Worm (Caenorhabditis elegans) whole organism, L3 larva: ENCODE measurements around the gene jhdm-1.

Source experiments
- R02D3.7 ChIP-seq: fragments of 150-350 bp; optimal IDR thresholded peaks from 2 replicates; lab custom pipeline; 2014; ENCODE audit warnings: missing biosample characterization, missing genetic modification characterization
- ZK546.5 ChIP-seq: sonication (generic microtip); optimal IDR thresholded peaks from 2 replicates; lab custom pipeline; 2017; ENCODE audit warnings: missing biosample characterization, missing genetic modification characterization
- ama-1 ChIP-seq: fragments of 150-350 bp; optimal IDR thresholded peaks from 2 replicates; lab custom pipeline; 2018
- ceh-16 ChIP-seq: sonication (generic microtip); optimal IDR thresholded peaks from 2 replicates; lab custom pipeline; 2017; ENCODE audit warnings: missing biosample characterization, missing genetic modification characterization
- ceh-28 ChIP-seq: fragments of 150-350 bp; optimal IDR thresholded peaks from 2 replicates; lab custom pipeline; 2014; ENCODE audit warnings: missing biosample characterization, missing genetic modification reagents, missing genetic modification characterization
- ceh-82 ChIP-seq: fragments of 150-350 bp; optimal IDR thresholded peaks from 2 replicates; lab custom pipeline; 2014; ENCODE audit warnings: missing biosample characterization, missing genetic modification characterization
- ceh-9 ChIP-seq: sonication (generic microtip); optimal IDR thresholded peaks from 2 replicates; lab custom pipeline; 2018; ENCODE audit warnings: missing biosample characterization, missing genetic modification characterization
- daf-12 ChIP-seq: fragments of 150-350 bp; optimal IDR thresholded peaks from 2 replicates; lab custom pipeline; 2014; ENCODE audit warnings: missing biosample characterization, missing genetic modification reagents, missing genetic modification characterization
- egl-27 ChIP-seq: sonication (generic microtip); optimal IDR thresholded peaks from 4 replicates; lab custom pipeline; 2017; ENCODE audit warnings: missing biosample characterization, missing genetic modification reagents, missing genetic modification characterization
- egl-5 ChIP-seq: fragments of 150-350 bp; optimal IDR thresholded peaks from 2 replicates; lab custom pipeline; 2017; ENCODE audit warnings: missing biosample characterization, missing genetic modification reagents, missing genetic modification characterization, inconsistent platforms
- elt-1 ChIP-seq: fragments of 150-350 bp; optimal IDR thresholded peaks from 2 replicates; lab custom pipeline; 2014; ENCODE audit warnings: missing biosample characterization, missing genetic modification characterization
- elt-2 ChIP-seq: sonication (generic microtip); optimal IDR thresholded peaks from 2 replicates; lab custom pipeline; 2016; ENCODE audit warnings: missing genetic modification reagents, mild to moderate bottlenecking, missing genetic modification characterization, missing compliant biosample characterization
- elt-3 ChIP-seq, 3 experiments: fragments of 150-350 bp in 1 of 3; sonication (generic microtip) in 2 of 3; optimal IDR thresholded peaks; 2 replicates in 2 of 3; 4 replicates in 1 of 3; lab custom pipeline; 2014 to 2017; ENCODE audit warnings: missing biosample characterization in 3 of 3, missing genetic modification characterization in 3 of 3
- eor-1 ChIP-seq, 2 experiments: fragments of 150-350 bp; optimal IDR thresholded peaks; 2 replicates each; lab custom pipeline; 2014 to 2018; ENCODE audit warnings: missing biosample characterization in 2 of 2, missing genetic modification characterization in 2 of 2
- fkh-10 ChIP-seq: sonication (generic microtip); optimal IDR thresholded peaks from 2 replicates; lab custom pipeline; 2017; ENCODE audit warnings: missing biosample characterization, missing genetic modification reagents, missing genetic modification characterization
- fkh-2 ChIP-seq: fragments of 150-350 bp; optimal IDR thresholded peaks from 2 replicates; lab custom pipeline; 2014; ENCODE audit warnings: missing biosample characterization, missing genetic modification reagents, missing genetic modification characterization
- hmg-11 ChIP-seq: sonication (generic microtip); optimal IDR thresholded peaks from 2 replicates; lab custom pipeline; 2016; ENCODE audit warnings: missing genetic modification characterization, missing compliant biosample characterization
- jun-1 ChIP-seq: fragments of 150-350 bp; optimal IDR thresholded peaks from 2 replicates; lab custom pipeline; 2014; ENCODE audit warnings: missing biosample characterization, missing genetic modification reagents, missing genetic modification characterization
- lin-15B ChIP-seq: fragments of 150-350 bp; optimal IDR thresholded peaks from 2 replicates; lab custom pipeline; 2014; ENCODE audit warnings: missing biosample characterization, missing genetic modification characterization
- lin-39 ChIP-seq: fragments of 150-350 bp; optimal IDR thresholded peaks from 2 replicates; lab custom pipeline; 2018; ENCODE audit warnings: missing biosample characterization, missing genetic modification reagents, missing genetic modification characterization
- mdl-1 ChIP-seq: fragments of 150-350 bp; optimal IDR thresholded peaks from 2 replicates; lab custom pipeline; 2014; ENCODE audit warnings: missing biosample characterization, missing genetic modification characterization
- mml-1 ChIP-seq: fragments of 150-350 bp; sonication (generic microtip); optimal IDR thresholded peaks from 3 replicates; lab custom pipeline; 2014; ENCODE audit warnings: missing biosample characterization, missing genetic modification characterization
- nfya-1 ChIP-seq: sonication (generic microtip); optimal IDR thresholded peaks from 2 replicates; lab custom pipeline; 2017; ENCODE audit warnings: missing genetic modification characterization, mild to moderate bottlenecking, missing compliant biosample characterization, antibody characterized with exemption, moderate library complexity; ENCODE audit not compliant: insufficient read depth
- nhr-11 ChIP-seq: fragments of 150-350 bp; optimal IDR thresholded peaks from 2 replicates; lab custom pipeline; 2014; ENCODE audit warnings: missing biosample characterization, missing genetic modification characterization
- nhr-12 ChIP-seq: fragments of 150-350 bp; optimal IDR thresholded peaks from 2 replicates; lab custom pipeline; 2014; ENCODE audit warnings: missing biosample characterization, missing genetic modification characterization
- nhr-23 ChIP-seq: fragments of 150-350 bp; optimal IDR thresholded peaks from 2 replicates; lab custom pipeline; 2014; ENCODE audit warnings: missing biosample characterization, missing genetic modification reagents, missing genetic modification characterization
- nhr-237 ChIP-seq: fragments of 150-350 bp; optimal IDR thresholded peaks from 2 replicates; lab custom pipeline; 2014; ENCODE audit warnings: missing biosample characterization, missing genetic modification characterization
- nhr-25 ChIP-seq: sonication (generic microtip); optimal IDR thresholded peaks from 2 replicates; lab custom pipeline; 2017; ENCODE audit warnings: missing biosample characterization, missing genetic modification characterization
- nhr-43 ChIP-seq: sonication (generic microtip); optimal IDR thresholded peaks from 2 replicates; lab custom pipeline; 2016; ENCODE audit warnings: mild to moderate bottlenecking, missing genetic modification characterization, missing compliant biosample characterization; ENCODE audit not compliant: poor library complexity, severe bottlenecking
- nhr-67 ChIP-seq: fragments of 150-350 bp; optimal IDR thresholded peaks from 2 replicates; lab custom pipeline; 2014; ENCODE audit warnings: missing biosample characterization, missing genetic modification characterization
- nhr-76 ChIP-seq: fragments of 150-350 bp; sonication (generic microtip); optimal IDR thresholded peaks from 5 replicates; lab custom pipeline; 2014; ENCODE audit warnings: missing biosample characterization, missing genetic modification characterization
- nhr-77 ChIP-seq: fragments of 150-350 bp; optimal IDR thresholded peaks from 2 replicates; lab custom pipeline; 2014; ENCODE audit warnings: missing biosample characterization, missing genetic modification characterization
- pha-4 ChIP-seq: fragments of 150-350 bp; optimal IDR thresholded peaks from 2 replicates; lab custom pipeline; 2014; ENCODE audit warnings: missing biosample characterization, missing genetic modification reagents, missing genetic modification characterization
- pqm-1 ChIP-seq: fragments of 150-350 bp; optimal IDR thresholded peaks from 2 replicates; lab custom pipeline; 2017; ENCODE audit warnings: missing biosample characterization, missing genetic modification characterization, inconsistent platforms
- sea-2 ChIP-seq: fragments of 150-350 bp; sonication (generic microtip); optimal IDR thresholded peaks from 4 replicates; lab custom pipeline; 2014; ENCODE audit warnings: missing biosample characterization, missing genetic modification reagents, missing genetic modification characterization
- skn-1 ChIP-seq: fragments of 150-350 bp; optimal IDR thresholded peaks from 2 replicates; lab custom pipeline; 2014; ENCODE audit warnings: missing biosample characterization, missing genetic modification characterization
- snpc-4 ChIP-seq: fragments of 150-350 bp; optimal IDR thresholded peaks from 2 replicates; lab custom pipeline; 2014; ENCODE audit warnings: missing biosample characterization, missing genetic modification characterization
- tbx-2 ChIP-seq: sonication (generic microtip); optimal IDR thresholded peaks from 2 replicates; lab custom pipeline; 2016; ENCODE audit warnings: mild to moderate bottlenecking, missing genetic modification characterization, missing compliant biosample characterization
- unc-39 ChIP-seq: sonication (generic microtip); optimal IDR thresholded peaks from 4 replicates; lab custom pipeline; 2017; ENCODE audit warnings: missing biosample characterization, missing genetic modification characterization
- unc-62 ChIP-seq: fragments of 150-350 bp; sonication (generic microtip); optimal IDR thresholded peaks from 4 replicates; lab custom pipeline; 2014; ENCODE audit warnings: missing biosample characterization, missing genetic modification reagents, missing genetic modification characterization
- zag-1 ChIP-seq: fragments of 150-350 bp; optimal IDR thresholded peaks from 2 replicates; lab custom pipeline; 2014; ENCODE audit warnings: missing biosample characterization, missing genetic modification characterization
- ztf-11 ChIP-seq: fragments of 150-350 bp; optimal IDR thresholded peaks from 2 replicates; lab custom pipeline; 2014; ENCODE audit warnings: missing biosample characterization, missing genetic modification characterization
- ztf-4 ChIP-seq: fragments of 150-350 bp; optimal IDR thresholded peaks from 2 replicates; lab custom pipeline; 2014; ENCODE audit warnings: missing biosample characterization, missing genetic modification characterization

Gene jhdm-1

DNA sequence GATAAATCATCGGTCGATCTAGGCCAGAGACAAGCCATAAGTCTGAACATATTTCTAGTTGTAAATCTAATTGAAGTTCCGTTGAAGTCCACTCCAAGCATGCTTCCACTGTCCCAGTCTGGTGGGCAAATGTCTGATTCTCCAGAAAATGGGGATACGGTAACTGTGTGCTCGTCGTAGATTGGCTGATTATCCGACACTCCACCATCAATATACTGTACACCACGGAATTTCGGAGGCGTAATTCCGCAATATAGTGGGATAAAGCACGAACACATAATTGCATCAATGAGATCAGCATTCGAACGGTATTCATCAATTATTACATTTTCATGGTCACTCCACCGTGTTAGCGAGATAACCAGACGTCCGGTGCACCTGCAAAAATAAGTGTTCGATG, 36.0 kb upstream of the jhdm-1 start:
- TF ChIP-seq elt-3 (tag; optimal IDR thresholded peaks at IDR 0.05; lab: Kevin White, UChicago) = no peak
- TF ChIP-seq nhr-25 (tag; lab: Kevin White, UChicago) = peak; percentile 61
- TF ChIP-seq ama-1 (lab: Kevin White, UChicago) = peak; percentile 59

DNA sequence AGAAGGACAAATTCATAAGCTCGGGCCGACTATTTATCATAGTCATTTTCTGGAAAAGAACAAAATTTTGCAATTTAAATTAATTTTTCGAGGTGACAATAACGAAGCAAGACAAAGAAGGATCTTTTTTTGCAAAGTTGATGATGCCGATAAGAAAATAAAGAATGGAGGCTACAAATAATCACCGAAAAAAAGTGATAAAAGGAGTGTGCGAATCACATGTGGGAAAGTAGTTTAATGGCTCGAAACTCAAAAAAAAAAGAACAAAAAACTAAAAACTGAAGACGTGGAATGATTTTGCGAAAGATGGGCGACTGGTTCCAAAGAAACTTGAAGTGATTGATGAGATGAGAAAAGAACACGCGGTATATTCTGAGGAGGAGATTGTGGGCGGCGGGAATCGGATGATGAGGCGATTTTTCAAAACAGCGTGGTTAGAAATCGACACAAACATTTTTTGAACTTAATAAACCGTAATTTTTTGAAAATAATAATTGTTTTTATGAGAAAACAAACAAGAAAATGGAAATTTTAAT, 34.8 kb upstream of the jhdm-1 start, which contains the start of gene atgl-1:
atgl-1 (minus strand) TSS at position 51 of the 536 bp plus-strand sequence.
- TF ChIP-seq egl-27 (tag; lab: Kevin White, UChicago) (no peak), ama-1 (lab: Kevin White, UChicago) (peak; percentile 17), ztf-11 (tag; lab: Kevin White, UChicago) (no peak), nhr-25 (tag; lab: Kevin White, UChicago) (peak; percentile 24), ztf-4 (tag; lab: Kevin White, UChicago) (no peak)

DNA sequence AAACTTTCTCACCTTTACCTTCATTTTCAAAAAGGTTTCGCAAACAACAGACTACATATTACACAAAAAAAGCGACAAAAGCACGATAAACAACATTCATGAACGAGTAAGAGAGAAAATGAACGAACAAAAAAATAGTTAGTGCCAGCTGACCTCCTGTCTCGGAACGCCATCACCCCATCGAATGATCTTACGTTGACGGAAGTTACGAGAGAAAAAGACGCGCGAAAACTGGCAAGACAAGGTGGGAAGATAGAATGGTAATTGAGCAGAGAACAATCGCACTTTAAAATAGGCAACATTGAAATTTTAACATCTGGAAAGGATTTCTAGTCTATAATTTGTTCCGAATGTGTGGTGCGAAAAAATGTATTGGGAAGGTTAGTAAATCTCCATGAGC, 34.1 kb upstream of the jhdm-1 start:
- TF ChIP-seq unc-62 (no peak), sea-2 (GFP tag; lab: Kevin White, UChicago) (no peak), egl-5 (tag; lab: Kevin White, UChicago) (peak; percentile 32), nhr-11 (tag; lab: Kevin White, UChicago) (no peak), nhr-43 (tag; lab: Kevin White, UChicago) (peak; percentile 12), fkh-10 (GFP tag; lab: Kevin White, UChicago) (no peak), snpc-4 (tag; lab: Kevin White, UChicago) (peak; percentile 30), pha-4 (tag; lab: Kevin White, UChicago) (peak; percentile 28), nhr-237 (no peak), nhr-23 (tag; lab: Kevin White, UChicago) (peak; percentile 34), R02D3.7 (no peak), daf-12 (tag; lab: Kevin White, UChicago) (no peak), ZK546.5 (tag; lab: Kevin White, UChicago) (no peak), nhr-12 (no peak), jun-1 (tag; lab: Kevin White, UChicago) (no peak), nfya-1 (peak; percentile 10), ceh-16 (tag; lab: Kevin White, UChicago) (no peak), fkh-2 (no peak), nhr-25 (tag; lab: Kevin White, UChicago) (peak; percentile 61), ama-1 (lab: Kevin White, UChicago) (peak; percentile 42)
- TF ChIP-seq, all 47 proteins: peak for 8

DNA sequence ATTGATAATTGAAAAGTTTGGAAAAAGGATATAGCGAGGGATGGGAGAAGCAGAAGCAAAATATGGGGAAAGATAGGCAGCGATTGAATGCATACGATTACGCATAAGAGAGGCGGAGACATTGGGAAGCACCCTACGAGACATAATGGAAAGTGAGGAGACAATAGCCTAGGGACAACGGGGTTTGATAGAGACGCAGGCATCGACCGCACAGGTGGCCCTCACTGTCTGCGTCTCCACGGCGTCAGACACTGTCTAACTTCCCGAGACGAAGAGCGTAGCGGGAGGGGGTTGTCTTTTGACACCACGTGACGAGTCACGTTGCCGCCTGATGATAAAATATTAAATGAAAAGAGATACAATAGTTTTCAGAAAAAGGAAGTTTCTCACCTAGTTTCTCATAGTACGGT, 33.3 kb upstream of the jhdm-1 start:
- TF ChIP-seq zag-1 (tag; lab: Kevin White, UChicago) = no peak
- peak in 1 of 2 experiments; percentile 21 for TF ChIP-seq eor-1 (tag; optimal IDR thresholded peaks at IDR 0.05; lab: Kevin White, UChicago)
- TF ChIP-seq unc-62 = peak; percentile 53
- TF ChIP-seq skn-1 = peak; percentile 76
- no peak for TF ChIP-seq fkh-2
- no peak for TF ChIP-seq ZK546.5 (tag; lab: Kevin White, UChicago)
- TF ChIP-seq ztf-11 (tag; lab: Kevin White, UChicago) = no peak
- TF ChIP-seq nhr-25 (tag; lab: Kevin White, UChicago) = peak; percentile 92
- TF ChIP-seq unc-39 = no peak
- peak in 2 of 3 experiments; percentile 19 to 34 for TF ChIP-seq elt-3 (tag; optimal IDR thresholded peaks at IDR 0.05; lab: Kevin White, UChicago)
- TF ChIP-seq tbx-2 = peak; percentile 79
- TF ChIP-seq lin-15B (tag; lab: Kevin White, UChicago) = peak; percentile 50
- TF ChIP-seq fkh-10 (GFP tag; lab: Kevin White, UChicago) = no peak
- TF ChIP-seq ceh-16 (tag; lab: Kevin White, UChicago) = no peak
- peak; percentile 92 for TF ChIP-seq elt-2
- TF ChIP-seq nhr-23 (tag; lab: Kevin White, UChicago) = peak; percentile 97
- no peak for TF ChIP-seq nhr-67 (tag; lab: Kevin White, UChicago)
- TF ChIP-seq R02D3.7 = peak; percentile 65
- peak; percentile 96 for TF ChIP-seq nhr-43 (tag; lab: Kevin White, UChicago)
- TF ChIP-seq nfya-1 = peak; percentile 78
- TF ChIP-seq mdl-1 = peak; percentile 95
- TF ChIP-seq snpc-4 (tag; lab: Kevin White, UChicago) = peak; percentile 35
- peak; percentile 68 for TF ChIP-seq ceh-28 (tag; lab: Kevin White, UChicago)
- TF ChIP-seq hmg-11 (tag; lab: Kevin White, UChicago) = peak; percentile 66
- peak; percentile 79 for TF ChIP-seq lin-39
- no peak for TF ChIP-seq mml-1
- TF ChIP-seq ceh-82 (tag; lab: Kevin White, UChicago) = peak; percentile 22
- no peak for TF ChIP-seq ceh-9
- TF ChIP-seq ama-1 (lab: Kevin White, UChicago) = peak; percentile 75
- TF ChIP-seq nhr-11 (tag; lab: Kevin White, UChicago) = peak; percentile 30
- TF ChIP-seq ztf-4 (tag; lab: Kevin White, UChicago) = no peak
- no peak for TF ChIP-seq nhr-76
- TF ChIP-seq jun-1 (tag; lab: Kevin White, UChicago) = peak; percentile 88
- no peak for TF ChIP-seq nhr-12
- peak; percentile 63 for TF ChIP-seq egl-27 (tag; lab: Kevin White, UChicago)
- TF ChIP-seq pqm-1 (tag; lab: Kevin White, UChicago) = peak; percentile 67
- TF ChIP-seq elt-1 (tag; lab: Kevin White, UChicago) = peak; percentile 9
- TF ChIP-seq nhr-77 (tag; lab: Kevin White, UChicago) = peak; percentile 30
- no peak for TF ChIP-seq nhr-237
